Worm (Caenorhabditis elegans): ENCODE results near the gene R07E3.1.
"Not testable (repeated sequence)": the region's sequence is repeated elsewhere in the genome, so short reads cannot be mapped to it uniquely, and the experiment has no call there.

R07E3.1 gene

DNA sequence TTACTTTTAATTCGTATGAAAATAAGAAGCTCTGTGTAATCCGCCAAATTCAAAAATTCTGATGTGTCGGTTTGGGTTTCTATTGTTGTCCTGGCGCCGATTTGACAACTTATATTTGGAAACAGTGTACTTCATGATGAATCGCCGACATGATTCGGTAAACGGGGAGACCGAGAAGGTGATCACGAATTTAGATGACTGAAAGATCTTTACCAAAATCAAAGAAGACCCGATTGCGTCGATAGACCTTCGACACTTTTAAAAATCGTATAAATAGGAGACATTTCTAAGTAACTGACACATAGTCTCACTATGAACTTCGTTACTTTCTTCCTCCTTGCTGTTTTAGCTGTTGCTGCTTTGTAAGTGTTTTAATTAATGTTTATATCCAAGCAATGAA, 38.5 kb downstream of the R07E3.1 start, which contains the start of gene fip-5:
TSS of gene fip-5 (plus strand) at position 312 of the 400 bp plus-strand sequence.
- TF ChIP-seq R02D3.7 (tag; optimal IDR thresholded peaks at IDR 0.05) (no peak), zfp-3 (GFP tag; conservative IDR thresholded peaks at IDR 0.05) (no peak), unc-62 (GFP tag; optimal IDR thresholded peaks at IDR 0.05 in 1 of 2) (peak in 1 of 2 experiments; percentile 90), unc-62 (tag; optimal IDR thresholded peaks at IDR 0.05) (no peak), aha-1 (tag) (peak; percentile 0), nhr-11 (tag; optimal IDR thresholded peaks at IDR 0.05) (no peak), nhr-10 (tag; optimal IDR thresholded peaks at IDR 0.05) (no peak), zfp-2 (tag; optimal IDR thresholded peaks at IDR 0.05) (no peak)

DNA sequence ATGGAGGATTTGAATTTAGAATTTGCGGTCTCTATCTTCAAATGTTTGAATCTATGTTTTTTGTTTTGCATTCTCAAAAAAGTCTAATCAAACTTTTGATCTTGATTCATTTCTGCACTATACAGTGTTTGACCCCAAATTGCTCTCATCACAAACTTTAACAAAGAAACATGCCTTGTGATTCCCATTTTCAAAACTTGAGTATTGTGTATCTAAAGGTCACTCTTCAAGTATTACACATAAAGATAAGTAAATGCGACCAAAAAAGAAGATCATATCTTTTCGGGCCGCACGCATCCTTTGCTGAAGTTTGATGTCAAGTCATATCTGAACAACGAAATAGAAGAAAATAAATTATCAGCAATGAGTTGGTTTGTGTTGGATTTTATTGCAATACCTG, 39.0 kb downstream of the R07E3.1 start:
- TF ChIP-seq nhr-48 (tag; optimal IDR thresholded peaks at IDR 0.05) (peak; percentile 18), Y75B8A.6 (GFP tag; IDR thresholded peaks at IDR 0.05) (no peak), gei-8 (GFP tag; optimal IDR thresholded peaks at IDR 0.05) (no peak), duxl-1 (tag; optimal IDR thresholded peaks at IDR 0.05; ENCODE audit: poor library complexity) (no peak), hlh-30 (tag; optimal IDR thresholded peaks at IDR 0.05; ENCODE audit: insufficient read depth) (peak; percentile 2), egl-43 (GFP tag; IDR thresholded peaks at IDR 0.05) (no peak)

DNA sequence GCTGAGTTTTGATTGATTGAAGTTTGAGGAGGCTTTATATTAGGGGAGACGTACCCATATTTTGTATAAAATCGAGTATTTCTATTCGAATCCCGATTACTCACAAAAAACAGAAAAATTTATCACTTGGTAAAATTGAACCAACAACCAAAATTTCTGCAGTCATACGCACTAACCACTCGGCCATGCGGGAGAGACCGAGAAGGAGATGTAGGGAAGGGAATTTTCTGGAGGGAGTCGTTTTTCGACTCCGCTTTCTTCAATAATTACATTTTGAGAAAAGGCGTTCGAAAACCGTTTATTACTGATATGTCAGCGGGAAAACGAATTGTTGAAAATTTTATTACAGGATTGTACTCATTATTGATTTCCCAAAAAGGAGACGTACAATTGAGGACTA, 42.0 kb downstream of the R07E3.1 start:
- TF ChIP-seq hmg-1.1 (GFP tag; IDR thresholded peaks at IDR 0.05) (peak; percentile 57), F26F4.8 (GFP tag; conservative IDR thresholded peaks at IDR 0.05) (peak; percentile 78), pha-4 (GFP tag; IDR thresholded peaks at IDR 0.05) (peak; percentile 77; the same call in 1 of the 2 replicates), madf-9 (GFP tag; conservative IDR thresholded peaks at IDR 0.05) (0 out of 2 replicates have a peak, but pooled peaks have one; percentile 32), madf-5 (GFP tag; IDR thresholded peaks at IDR 0.05) (peak; percentile 69 to 82; a peak in 2 of 4 replicates), dmd-6 (GFP tag; IDR thresholded peaks at IDR 0.05) (0 out of 2 replicates have a peak, but pooled peaks have one; percentile 24)
- not testable (repeated sequence) for TF ChIP-seq pha-4 (tag; optimal IDR thresholded peaks at IDR 0.05)

DNA sequence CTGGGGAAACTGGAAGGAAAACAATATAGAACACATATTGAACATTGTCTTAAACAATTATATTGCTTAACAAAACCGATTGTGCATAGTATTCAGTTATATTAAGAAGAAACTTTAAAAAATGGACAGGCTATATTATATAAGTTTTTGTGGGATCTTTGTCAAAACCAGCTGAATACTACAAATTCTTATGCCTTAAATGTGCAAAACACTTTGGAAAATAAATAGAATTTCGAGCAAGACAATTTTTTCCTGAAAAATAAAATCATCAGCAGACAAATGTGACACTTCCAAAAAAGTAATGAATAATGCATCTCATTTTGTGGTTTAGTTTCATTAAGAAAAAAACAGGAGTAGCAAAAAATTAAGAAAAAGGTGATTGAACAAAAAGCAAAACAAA, 43.6 kb downstream of the R07E3.1 start:
- TF ChIP-seq tag-97 (GFP tag; IDR thresholded peaks at IDR 0.05) (no peak), aha-1 (tag) (peak; percentile 92), lin-13 (GFP tag; optimal IDR thresholded peaks at IDR 0.05) (no peak)
